Fruit fly (Drosophila melanogaster) whole organism, embryonic: ENCODE data around the gene Qsox2.

Source experiments
- Adf1 ChIP-seq: fragments of 200-800 bp; sonication (Bioruptor generic); IDR thresholded peaks from 2 replicates; pipeline ENCODE4 v1.3.6; 2022; ENCODE audit warnings: missing biosample characterization, missing genetic modification characterization
- Bgb ChIP-seq: fragments of 200-800 bp; sonication (Bioruptor generic); IDR thresholded peaks from 2 replicates; pipeline ENCODE4 v1.3.6; 2022; ENCODE audit warnings: missing biosample characterization, missing genetic modification characterization; ENCODE audit not compliant: partially characterized antibody
- Blimp-1 ChIP-seq: fragments of 200-800 bp; sonication (Bioruptor generic); optimal IDR thresholded peaks from 3 replicates; lab custom pipeline; 2018; ENCODE audit warnings: missing biosample characterization, missing genetic modification characterization, mild to moderate bottlenecking, moderate library complexity, missing genetic modification reagents
- CG10462 ChIP-seq: fragments of 200-800 bp; sonication (Bioruptor generic); optimal IDR thresholded peaks from 2 replicates; lab custom pipeline; 2016; ENCODE audit warnings: missing biosample characterization, missing genetic modification characterization
- CG13424 ChIP-seq: fragments of 200-800 bp; sonication (Bioruptor generic); optimal IDR thresholded peaks from 2 replicates; lab custom pipeline; 2019; ENCODE audit warnings: missing biosample characterization, mild to moderate bottlenecking, missing genetic modification characterization, moderate library complexity
- CG13624 ChIP-seq: fragments of 200-800 bp; sonication (Bioruptor generic); optimal IDR thresholded peaks from 2 replicates; lab custom pipeline; 2016; ENCODE audit warnings: missing biosample characterization, missing genetic modification characterization
- CG15269 ChIP-seq: fragments of 200-800 bp; sonication (Bioruptor generic); optimal IDR thresholded peaks from 2 replicates; lab custom pipeline; 2018; ENCODE audit warnings: missing biosample characterization, mild to moderate bottlenecking, missing genetic modification characterization, moderate library complexity
- CG17385 ChIP-seq: fragments of 200-800 bp; sonication (Bioruptor generic); optimal IDR thresholded peaks from 3 replicates; lab custom pipeline; 2018; ENCODE audit warnings: missing biosample characterization, mild to moderate bottlenecking, missing genetic modification characterization
- CG2120 ChIP-seq: fragments of 200-800 bp; sonication (Bioruptor generic); optimal IDR thresholded peaks from 3 replicates; lab custom pipeline; 2016; ENCODE audit warnings: missing biosample characterization, missing genetic modification characterization
- CG2875 ChIP-seq: fragments of 200-800 bp; sonication (Bioruptor generic); optimal IDR thresholded peaks from 2 replicates; lab custom pipeline; 2017; ENCODE audit warnings: missing biosample characterization, mild to moderate bottlenecking, missing genetic modification characterization, missing genetic modification reagents
- CG30431 ChIP-seq: fragments of 200-800 bp; sonication (Bioruptor generic); optimal IDR thresholded peaks from 2 replicates; lab custom pipeline; 2017; ENCODE audit warnings: missing biosample characterization, missing genetic modification characterization
- CG3065 ChIP-seq: fragments of 200-800 bp; sonication (Bioruptor generic); optimal IDR thresholded peaks from 2 replicates; lab custom pipeline; 2016; ENCODE audit warnings: missing biosample characterization, missing genetic modification characterization
- CG32532 ChIP-seq: fragments of 200-800 bp; sonication (Bioruptor generic); IDR thresholded peaks from 2 replicates; pipeline ENCODE4 v1.3.6; 2022; ENCODE audit warnings: missing biosample characterization, missing genetic modification characterization
- CG3726 ChIP-seq: fragments of 200-800 bp; sonication (Bioruptor generic); IDR thresholded peaks from 3 replicates; pipeline ENCODE4, ENCODE4 v1.3.6; 2022; ENCODE audit warnings: missing biosample characterization, missing genetic modification characterization
- CG4404 ChIP-seq: fragments of 200-800 bp; sonication (Bioruptor generic); IDR thresholded peaks from 2 replicates; pipeline ENCODE4 v1.3.6; 2022; ENCODE audit warnings: missing biosample characterization, missing genetic modification characterization
- CG4730 ChIP-seq: fragments of 200-800 bp; sonication (Bioruptor generic); IDR thresholded peaks from 2 replicates; pipeline ENCODE4 v1.3.6; 2022; ENCODE audit warnings: missing biosample characterization, missing genetic modification characterization
- CG4854 ChIP-seq: fragments of 200-800 bp; sonication (Bioruptor generic); optimal IDR thresholded peaks from 2 replicates; lab custom pipeline; 2016; ENCODE audit warnings: missing biosample characterization, missing genetic modification characterization, inconsistent platforms
- CG6813 ChIP-seq: fragments of 200-800 bp; sonication (Bioruptor generic); optimal IDR thresholded peaks from 2 replicates; lab custom pipeline; 2017; ENCODE audit warnings: missing biosample characterization, missing genetic modification characterization, mild to moderate bottlenecking, moderate library complexity, missing genetic modification reagents
- CG7839 ChIP-seq: fragments of 200-800 bp; sonication (Bioruptor generic); optimal IDR thresholded peaks from 3 replicates; lab custom pipeline; 2018; ENCODE audit warnings: missing biosample characterization, mild to moderate bottlenecking, missing genetic modification characterization, moderate library complexity
- CG9932 ChIP-seq: fragments of 200-800 bp; sonication (Bioruptor generic); IDR thresholded peaks from 2 replicates; pipeline ENCODE4 v1.3.6; 2022; ENCODE audit warnings: missing biosample characterization, missing genetic modification characterization
- Chrac-16 ChIP-seq: fragments of 200-800 bp; sonication (Bioruptor generic); optimal IDR thresholded peaks from 3 replicates; lab custom pipeline; 2016; ENCODE audit warnings: missing biosample characterization, missing genetic modification characterization
- D19A ChIP-seq: fragments of 200-800 bp; optimal IDR thresholded peaks from 3 replicates; lab custom pipeline; 2019; ENCODE audit warnings: missing biosample characterization, mild to moderate bottlenecking, missing genetic modification characterization, moderate library complexity
- Deaf1 ChIP-seq: fragments of 200-800 bp; optimal IDR thresholded peaks from 3 replicates; lab custom pipeline; 2019; ENCODE audit warnings: missing biosample characterization, mild to moderate bottlenecking, missing genetic modification characterization, moderate library complexity
- Dip3 ChIP-seq: fragments of 200-800 bp; sonication (Bioruptor generic); optimal IDR thresholded peaks from 3 replicates; lab custom pipeline; 2016; ENCODE audit warnings: missing biosample characterization, missing genetic modification characterization
- HLHmδ ChIP-seq: fragments of 200-800 bp; sonication (Bioruptor generic); optimal IDR thresholded peaks from 2 replicates; lab custom pipeline; 2018; ENCODE audit warnings: missing biosample characterization, mild to moderate bottlenecking, missing genetic modification characterization, moderate library complexity
- Hey ChIP-seq: fragments of 200-800 bp; sonication (Bioruptor generic); optimal IDR thresholded peaks from 3 replicates; lab custom pipeline; 2018; ENCODE audit warnings: missing biosample characterization, mild to moderate bottlenecking, missing genetic modification characterization
- Hmx ChIP-seq: fragments of 200-800 bp; sonication (Bioruptor generic); optimal IDR thresholded peaks from 2 replicates; lab custom pipeline; 2016; ENCODE audit warnings: missing biosample characterization, missing genetic modification characterization
- Jarid2 ChIP-seq: fragments of 200-800 bp; sonication (Bioruptor generic); optimal IDR thresholded peaks from 3 replicates; lab custom pipeline; 2017; ENCODE audit warnings: mild to moderate bottlenecking, missing biosample characterization, missing genetic modification reagents, missing genetic modification characterization
- Kr ChIP-seq: fragments of 200-800 bp; sonication (Bioruptor generic); optimal IDR thresholded peaks from 2 replicates; lab custom pipeline; 2017; ENCODE audit warnings: missing biosample characterization, mild to moderate bottlenecking, missing genetic modification characterization
- NFAT ChIP-seq: fragments of 200-800 bp; sonication (Bioruptor generic); IDR thresholded peaks from 2 replicates; pipeline ENCODE4 v1.3.6; 2022; ENCODE audit warnings: missing biosample characterization, missing genetic modification characterization
- Ravus ChIP-seq: fragments of 200-800 bp; sonication (Bioruptor generic); IDR thresholded peaks from 2 replicates; pipeline ENCODE4 v1.3.6; 2022; ENCODE audit warnings: missing biosample characterization, missing genetic modification characterization
- Sry-β ChIP-seq: fragments of 200-800 bp; sonication (Bioruptor generic); optimal IDR thresholded peaks from 2 replicates; lab custom pipeline; 2018; ENCODE audit warnings: missing biosample characterization, mild to moderate bottlenecking, missing genetic modification characterization, moderate library complexity
- Taf1 ChIP-seq: fragments of 200-800 bp; sonication (Bioruptor generic); IDR thresholded peaks from 2 replicates; pipeline ENCODE4 v1.3.6; 2022; ENCODE audit warnings: missing biosample characterization, missing genetic modification characterization
- Trl ChIP-seq, 3 experiments: fragments of >200 bp in 2 of 3; fragments of 200-800 bp in 1 of 3; sonication (Bioruptor generic) in 1 of 3; optimal IDR thresholded peaks; 2 replicates in 1 of 3; 3 replicates in 2 of 3; lab custom pipeline; 2016 to 2017; ENCODE audit warnings: missing biosample characterization in 1 of 3, missing genetic modification characterization in 1 of 3
- Usf ChIP-seq: fragments of 200-800 bp; sonication (Bioruptor generic); optimal IDR thresholded peaks from 2 replicates; lab custom pipeline; 2017; ENCODE audit warnings: missing genotype, missing biosample characterization, missing genetic modification characterization
- YL-1 ChIP-seq: fragments of 200-800 bp; sonication (Bioruptor generic); optimal IDR thresholded peaks from 3 replicates; lab custom pipeline; 2017; ENCODE audit warnings: missing biosample characterization, mild to moderate bottlenecking, missing genetic modification characterization
- ab ChIP-seq: fragments of 200-800 bp; sonication (Bioruptor generic); optimal IDR thresholded peaks from 2 replicates; lab custom pipeline; 2016; ENCODE audit warnings: missing biosample characterization, missing genetic modification characterization
- bcd ChIP-seq: fragments of 200-800 bp; sonication (Bioruptor generic); optimal IDR thresholded peaks from 2 replicates; lab custom pipeline; 2017; ENCODE audit warnings: missing biosample characterization, mild to moderate bottlenecking, missing genetic modification characterization
- chif ChIP-seq, 2 experiments: fragments of 200-800 bp; sonication (Bioruptor generic); optimal IDR thresholded peaks; 3 replicates each; lab custom pipeline; 2016; ENCODE audit warnings: missing biosample characterization in 2 of 2, missing genetic modification characterization in 2 of 2
- crc ChIP-seq: fragments of 200-800 bp; sonication (Bioruptor generic); optimal IDR thresholded peaks from 2 replicates; lab custom pipeline; 2016; ENCODE audit warnings: missing biosample characterization, missing genetic modification characterization
- cwo ChIP-seq: fragments of 200-800 bp; sonication (Bioruptor generic); optimal IDR thresholded peaks from 3 replicates; lab custom pipeline; 2017; ENCODE audit warnings: missing biosample characterization, missing genetic modification characterization, mild to moderate bottlenecking, moderate library complexity, missing genetic modification reagents
- danr ChIP-seq: fragments of 200-800 bp; sonication (Bioruptor generic); IDR thresholded peaks from 2 replicates; pipeline ENCODE4 v1.3.6; 2022; ENCODE audit warnings: missing biosample characterization, missing genetic modification characterization
- gsb-n ChIP-seq: fragments of 200-800 bp; sonication (Bioruptor generic); optimal IDR thresholded peaks from 3 replicates; lab custom pipeline; 2018; ENCODE audit warnings: missing biosample characterization, mild to moderate bottlenecking, missing genetic modification characterization
- jing ChIP-seq: fragments of 200-800 bp; sonication (Bioruptor generic); optimal IDR thresholded peaks from 2 replicates; lab custom pipeline; 2018; ENCODE audit warnings: missing biosample characterization, mild to moderate bottlenecking, missing genetic modification characterization
- prd ChIP-seq, 3 experiments: fragments of >200 bp in 2 of 3; fragments of 200-800 bp in 1 of 3; sonication (Bioruptor generic) in 1 of 3; optimal IDR thresholded peaks in 2 of 3; IDR thresholded peaks in 1 of 3; 2 replicates in 2 of 3; 3 replicates in 1 of 3; pipeline versions ENCODE4 v1.3.6 to Lab custom; 2017 to 2022; ENCODE audit warnings: missing biosample characterization in 1 of 3, missing genetic modification characterization in 1 of 3
- pum ChIP-seq: fragments of 200-800 bp; sonication (Bioruptor generic); optimal IDR thresholded peaks from 2 replicates; lab custom pipeline; 2016; ENCODE audit warnings: missing biosample characterization, missing genetic modification characterization
- ro ChIP-seq: fragments of 200-800 bp; sonication (Bioruptor generic); IDR thresholded peaks from 2 replicates; pipeline ENCODE4 v1.3.6; 2022; ENCODE audit warnings: missing biosample characterization, missing genetic modification characterization
- sc ChIP-seq, 3 experiments: fragments of >200 bp in 2 of 3; fragments of 200-800 bp in 1 of 3; sonication (Bioruptor generic) in 1 of 3; optimal IDR thresholded peaks; 2 replicates in 2 of 3; 3 replicates in 1 of 3; lab custom pipeline; 2017; ENCODE audit warnings: mild to moderate bottlenecking in 1 of 3, missing biosample characterization in 1 of 3, missing genetic modification characterization in 1 of 3, missing genetic modification reagents in 1 of 3
- sr ChIP-seq: fragments of 200-800 bp; sonication (Bioruptor generic); IDR thresholded peaks from 3 replicates; pipeline ENCODE4 v1.3.6; 2022; ENCODE audit warnings: missing biosample characterization, missing genetic modification characterization
- wek ChIP-seq: fragments of 200-800 bp; sonication (Bioruptor generic); optimal IDR thresholded peaks from 3 replicates; lab custom pipeline; 2018; ENCODE audit warnings: missing biosample characterization, mild to moderate bottlenecking, missing genetic modification characterization, moderate library complexity

Qsox2 gene

dm6 chr3R:21887588-21888007 lies 25.9 kb upstream of the Qsox2 start (continued):
- TF ChIP-seq CG10462: no peak
- TF ChIP-seq NFAT (GFP tag; lab: Robert Waterston, UW): no peak; the same call in 1 of the 2 replicates
- no peak for TF ChIP-seq CG4854 (GFP tag; lab: Kevin White, UChicago)
- TF ChIP-seq ro (GFP tag; lab: Robert Waterston, UW): no peak
- TF ChIP-seq D19A (tag; lab: Kevin White, UChicago): no peak
- TF ChIP-seq HLHmδ: no peak
- 0 out of 2 replicates have a peak, but pooled peaks have one; percentile 1 for TF ChIP-seq Adf1 (GFP tag; lab: Robert Waterston, UW)
- TF ChIP-seq Deaf1 (tag; lab: Kevin White, UChicago): no peak
- TF ChIP-seq CG15269 (tag; lab: Kevin White, UChicago): no peak
- no peak for TF ChIP-seq Dip3
- no peak for TF ChIP-seq CG4730 (GFP tag; lab: Robert Waterston, UW)
- TF ChIP-seq YL-1 (GFP tag; lab: Kevin White, UChicago): no peak
- no peak for TF ChIP-seq Kr (GFP tag; lab: Kevin White, UChicago)
- no peak for TF ChIP-seq CG13624 (GFP tag; lab: Kevin White, UChicago)
- no peak for TF ChIP-seq wek
- TF ChIP-seq prd (optimal IDR thresholded peaks at IDR 0.05; lab: Kevin White, UChicago): no peak
- TF ChIP-seq prd (GFP tag; IDR thresholded peaks at IDR 0.05; lab: Robert Waterston, UW): peak; percentile 67
- TF ChIP-seq CG32532 (GFP tag; lab: Robert Waterston, UW): no peak
- peak; percentile 32 for TF ChIP-seq bcd (GFP tag; lab: Kevin White, UChicago)
- TF ChIP-seq CG4404 (GFP tag; lab: Robert Waterston, UW): peak; percentile 25; the same call in 1 of the 2 replicates
- no peak for TF ChIP-seq CG17385 (GFP tag; lab: Kevin White, UChicago)
- TF ChIP-seq CG3726 (GFP tag; lab: Robert Waterston, UW): no peak
- no peak for TF ChIP-seq Ravus
- TF ChIP-seq Trl (optimal IDR thresholded peaks at IDR 0.05; lab: Kevin White, UChicago): no peak
- TF ChIP-seq Trl (GFP tag; optimal IDR thresholded peaks at IDR 0.05; lab: Kevin White, UChicago): no peak
- no peak for TF ChIP-seq jing
- TF ChIP-seq Chrac-16 (GFP tag; lab: Kevin White, UChicago): peak; percentile 18
- TF ChIP-seq Hey (tag; lab: Kevin White, UChicago): no peak
- peak; percentile 24; the same call in 1 of the 2 replicates for TF ChIP-seq danr (GFP tag; lab: Robert Waterston, UW)
- TF ChIP-seq Usf (GFP tag; lab: Kevin White, UChicago): no peak
- TF ChIP-seq gsb-n (tag; lab: Kevin White, UChicago): no peak
- TF ChIP-seq Bgb (GFP tag; lab: Robert Waterston, UW): no peak
- TF ChIP-seq CG3065 (GFP tag; lab: Kevin White, UChicago): no peak
- no peak for TF ChIP-seq Jarid2 (GFP tag; lab: Kevin White, UChicago)
- no peak for TF ChIP-seq cwo
- no peak for TF ChIP-seq Hmx (GFP tag; lab: Kevin White, UChicago)
- no peak for TF ChIP-seq sr (GFP tag; lab: Robert Waterston, UW)
- peak; percentile 18 for TF ChIP-seq CG13424 (tag; lab: Kevin White, UChicago)
- TF ChIP-seq CG30431 (GFP tag; lab: Kevin White, UChicago): no peak
- TF ChIP-seq CG7839 (tag; lab: Kevin White, UChicago): peak; percentile 75
- no peak for TF ChIP-seq sc (optimal IDR thresholded peaks at IDR 0.05; lab: Kevin White, UChicago)
- no peak for TF ChIP-seq sc (GFP tag; optimal IDR thresholded peaks at IDR 0.05; lab: Kevin White, UChicago)
- peak in 1 of 2 experiments; percentile 8 for TF ChIP-seq chif (GFP tag; optimal IDR thresholded peaks at IDR 0.05; lab: Kevin White, UChicago)
- peak; percentile 24 for TF ChIP-seq CG2875 (GFP tag; lab: Kevin White, UChicago)
- peak; percentile 11 for TF ChIP-seq pum (GFP tag; lab: Kevin White, UChicago)
- no peak for TF ChIP-seq ab
- no peak for TF ChIP-seq Taf1 (GFP tag; lab: Robert Waterston, UW)
- no peak for TF ChIP-seq CG6813 (GFP tag; lab: Kevin White, UChicago)
- TF ChIP-seq CG9932 (GFP tag; lab: Robert Waterston, UW): no peak
- no peak for TF ChIP-seq crc (GFP tag; lab: Kevin White, UChicago)
- no peak for TF ChIP-seq Sry-β (GFP tag; lab: Kevin White, UChicago)
- TF ChIP-seq CG2120 (GFP tag; lab: Kevin White, UChicago): peak; percentile 11
- peak; percentile 39 for TF ChIP-seq Blimp-1
